Fruit fly (Drosophila melanogaster): ENCODE results near the gene CG1965.

- TF ChIP-seq CG3919 (GFP tag; optimal IDR thresholded peaks at IDR 0.05) (no peak), achi (GFP tag; optimal IDR thresholded peaks at IDR 0.05) (no peak), CG1621 (tag; optimal IDR thresholded peaks at IDR 0.05) (no peak), CG3032 (tag; optimal IDR thresholded peaks at IDR 0.05) (no peak), CG11294 (GFP tag; IDR thresholded peaks at IDR 0.05) (no peak), OdsH (GFP tag; optimal IDR thresholded peaks at IDR 0.05) (no peak), CG11902 (GFP tag; optimal IDR thresholded peaks at IDR 0.05) (no peak), Met (GFP tag; optimal IDR thresholded peaks at IDR 0.05) (no peak)
Observed at dm6 chr3R:7052242-7052641, 15.0 kb upstream of the CG1965 start, which contains the start of gene Sodh1.

All from whole organism, prepupa.